Fruit fly (Drosophila melanogaster): ENCODE results near the gene CG9915.

Gene CG9915

dm6 chrX:16320197-16320921 is 7.4 kb upstream of the CG9915 start, which contains the start of gene Cyp1 (continued):
- peak; percentile 80 for TF ChIP-seq BEAF-32 (GFP tag; optimal IDR thresholded peaks at IDR 0.05)
- peak; percentile 55 for TF ChIP-seq vvl (GFP tag; IDR thresholded peaks at IDR 0.05)
- no peak; the same call in 1 of the 2 replicates for TF ChIP-seq ara (GFP tag; IDR thresholded peaks at IDR 0.05)
- TF ChIP-seq Fer1 (GFP tag; optimal IDR thresholded peaks at IDR 0.05), result peak; percentile 39
- TF ChIP-seq toy (GFP tag; IDR thresholded peaks at IDR 0.05), result 0 out of 2 replicates have a peak, but pooled peaks have one; percentile 8
- 0 out of 3 replicates have a peak, but pooled peaks have one; percentile 16 for TF ChIP-seq CG6175 (GFP tag; IDR thresholded peaks at IDR 0.05)
- TF ChIP-seq D (optimal IDR thresholded peaks at IDR 0.05), result no peak
- no peak for TF ChIP-seq D (GFP tag; optimal IDR thresholded peaks at IDR 0.05)
- TF ChIP-seq MESR4 (GFP tag; optimal IDR thresholded peaks at IDR 0.05), result peak; percentile 82
- TF ChIP-seq odd (GFP tag; optimal IDR thresholded peaks at IDR 0.05), result no peak
- no peak for TF ChIP-seq da (GFP tag; optimal IDR thresholded peaks at IDR 0.05)
- no peak for TF ChIP-seq CG6254 (GFP tag; optimal IDR thresholded peaks at IDR 0.05)
- TF ChIP-seq H2.0 (GFP tag; IDR thresholded peaks at IDR 0.05), result peak; percentile 36; the same call in 1 of the 2 replicates
- no peak for TF ChIP-seq run (tag; optimal IDR thresholded peaks at IDR 0.05)
- peak; percentile 69; the same call in 1 of the 2 replicates for TF ChIP-seq sob (GFP tag; IDR thresholded peaks at IDR 0.05)
- no peak for TF ChIP-seq eve (GFP tag; optimal IDR thresholded peaks at IDR 0.05)
- TF ChIP-seq CG7987 (GFP tag; optimal IDR thresholded peaks at IDR 0.05), result peak; percentile 20
- no peak for TF ChIP-seq CG3065 (GFP tag; optimal IDR thresholded peaks at IDR 0.05)
- TF ChIP-seq Hr3 (GFP tag; optimal IDR thresholded peaks at IDR 0.05), result peak; percentile 5
- TF ChIP-seq ase (GFP tag; IDR thresholded peaks at IDR 0.05), result peak; percentile 37; the same call in 1 of the 3 replicates
- TF ChIP-seq ken (GFP tag; IDR thresholded peaks at IDR 0.05), result peak; percentile 47; the same call in 1 of the 3 replicates
- TF ChIP-seq klu (GFP tag; IDR thresholded peaks at IDR 0.05), result 0 out of 2 replicates have a peak, but pooled peaks have one; percentile 23
- TF ChIP-seq PHDP (tag; optimal IDR thresholded peaks at IDR 0.05), result peak; percentile 4
- TF ChIP-seq chif (GFP tag; optimal IDR thresholded peaks at IDR 0.05), result no peak
- TF ChIP-seq pfk (GFP tag; optimal IDR thresholded peaks at IDR 0.05), result peak; percentile 98
- TF ChIP-seq CG2202 (tag; optimal IDR thresholded peaks at IDR 0.05), result no peak
- peak; percentile 69 for TF ChIP-seq vnd (GFP tag; IDR thresholded peaks at IDR 0.05; ENCODE audit: partially characterized antibody)
- peak; percentile 48 for TF ChIP-seq wek (GFP tag; optimal IDR thresholded peaks at IDR 0.05)
- peak; percentile 72; the same call in 2 of the 3 replicates for TF ChIP-seq CG7963 (GFP tag; IDR thresholded peaks at IDR 0.05; ENCODE audit: partially characterized antibody)
- TF ChIP-seq Antp (GFP tag; optimal IDR thresholded peaks at IDR 0.05), result peak; percentile 12
- peak; percentile 51 for TF ChIP-seq CG2712 (tag; optimal IDR thresholded peaks at IDR 0.05)
- peak; percentile 13 for TF ChIP-seq Sry-β (GFP tag; optimal IDR thresholded peaks at IDR 0.05)
- peak; percentile 47 for TF ChIP-seq CG9727 (GFP tag; optimal IDR thresholded peaks at IDR 0.05)
- peak; percentile 28; the same call in 1 of the 2 replicates for TF ChIP-seq CG8765 (GFP tag; IDR thresholded peaks at IDR 0.05)
- no peak for TF ChIP-seq Dek (tag; optimal IDR thresholded peaks at IDR 0.05)
- TF ChIP-seq CG11723 (GFP tag; optimal IDR thresholded peaks at IDR 0.05), result peak; percentile 51
- TF ChIP-seq CG7357 (GFP tag; IDR thresholded peaks at IDR 0.05), result peak; percentile 34; the same call in 1 of the 3 replicates
- TF ChIP-seq E2f2 (GFP tag; IDR thresholded peaks at IDR 0.05), result peak; percentile 64
- no peak for TF ChIP-seq CG31388 (GFP tag; optimal IDR thresholded peaks at IDR 0.05)
- TF ChIP-seq hb (GFP tag; IDR thresholded peaks at IDR 0.05; ENCODE audit: partially characterized antibody), result peak; percentile 69; the same call in 1 of the 3 replicates
- peak; percentile 74 for TF ChIP-seq Rfx (GFP tag; IDR thresholded peaks at IDR 0.05)
- peak; percentile 45 for TF ChIP-seq gsb (GFP tag; IDR thresholded peaks at IDR 0.05)
- TF ChIP-seq vfl (GFP tag; optimal IDR thresholded peaks at IDR 0.05), result no peak
- 0 out of 3 replicates have a peak, but pooled peaks have one; percentile 66 for TF ChIP-seq CG11456 (GFP tag; IDR thresholded peaks at IDR 0.05)
- TF ChIP-seq Dad (GFP tag; optimal IDR thresholded peaks at IDR 0.05), result no peak
- TF ChIP-seq Awh (GFP tag; IDR thresholded peaks at IDR 0.05), result 0 out of 2 replicates have a peak, but pooled peaks have one; percentile 33
- TF ChIP-seq NFAT (GFP tag; IDR thresholded peaks at IDR 0.05), result peak; percentile 73; the same call in 1 of the 2 replicates
- peak; percentile 65; the same call in 3 of the 4 replicates for TF ChIP-seq Dll (GFP tag; IDR thresholded peaks at IDR 0.05; ENCODE audit: partially characterized antibody)
- no peak for TF ChIP-seq en (GFP tag; optimal IDR thresholded peaks at IDR 0.05)

Measured in whole organism, embryonic.